Worm (Caenorhabditis elegans) whole organism, mixed stage, embryonic: Measurements from ENCODE around the gene glb-3.

ENCODE experiments used
- M03D4.4 ChIP-seq: sonication (generic microtip); optimal IDR thresholded peaks from 2 replicates; lab custom pipeline; 2017; ENCODE audit warnings: mild to moderate bottlenecking, missing genetic modification characterization, missing compliant biosample characterization
- blmp-1 ChIP-seq: fragments of 150-350 bp; optimal IDR thresholded peaks from 2 replicates; lab custom pipeline; 2014; ENCODE audit warnings: missing biosample characterization, missing genetic modification characterization
- ceh-39 ChIP-seq: fragments of 150-350 bp; optimal IDR thresholded peaks from 2 replicates; lab custom pipeline; 2014; ENCODE audit warnings: missing biosample characterization, missing genetic modification characterization
- ceh-43 ChIP-seq: fragments of 200-800 bp; sonication (Bioruptor generic); optimal IDR thresholded peaks from 2 replicates; lab custom pipeline; 2018; ENCODE audit warnings: mild to moderate bottlenecking, missing genetic modification characterization, moderate library complexity, missing compliant biosample characterization
- ceh-83 ChIP-seq: fragments of 200-800 bp; sonication (Bioruptor generic); optimal IDR thresholded peaks from 2 replicates; lab custom pipeline; 2018; ENCODE audit warnings: mild to moderate bottlenecking, missing genetic modification characterization, missing compliant biosample characterization
- ces-1 ChIP-seq: fragments of 150-350 bp; optimal IDR thresholded peaks from 2 replicates; lab custom pipeline; 2014; ENCODE audit warnings: missing biosample characterization, missing genetic modification reagents, missing genetic modification characterization
- cnd-1 ChIP-seq: fragments of 200-800 bp; sonication (Bioruptor generic); optimal IDR thresholded peaks from 2 replicates; lab custom pipeline; 2018; ENCODE audit warnings: mild to moderate bottlenecking, missing genetic modification characterization, missing compliant biosample characterization
- elt-1 ChIP-seq: sonication (generic microtip); optimal IDR thresholded peaks from 2 replicates; lab custom pipeline; 2017; ENCODE audit warnings: missing genetic modification characterization, mild to moderate bottlenecking, missing compliant biosample characterization, antibody characterized with exemption, moderate library complexity, borderline replicate concordance; ENCODE audit not compliant: insufficient read depth
- elt-3 ChIP-seq: fragments of 150-350 bp; optimal IDR thresholded peaks from 2 replicates; lab custom pipeline; 2014; ENCODE audit warnings: missing biosample characterization, missing genetic modification characterization
- flh-1 ChIP-seq: fragments of 200-800 bp; sonication (Bioruptor generic); optimal IDR thresholded peaks from 2 replicates; lab custom pipeline; 2018; ENCODE audit warnings: mild to moderate bottlenecking, missing genetic modification characterization, moderate library complexity, missing compliant biosample characterization
- ham-2 ChIP-seq: fragments of 200-800 bp; sonication (Bioruptor generic); optimal IDR thresholded peaks from 2 replicates; lab custom pipeline; 2018; ENCODE audit warnings: mild to moderate bottlenecking, missing genetic modification characterization, missing compliant biosample characterization
- hlh-1 ChIP-seq: fragments of 150-350 bp; optimal IDR thresholded peaks from 2 replicates; lab custom pipeline; 2014; ENCODE audit warnings: missing biosample characterization, missing genetic modification reagents, missing genetic modification characterization
- lsy-2 ChIP-seq: fragments of 150-350 bp; optimal IDR thresholded peaks from 2 replicates; lab custom pipeline; 2014; ENCODE audit warnings: missing biosample characterization, missing genetic modification characterization
- mab-5 ChIP-seq: fragments of 150-350 bp; optimal IDR thresholded peaks from 2 replicates; lab custom pipeline; 2014; ENCODE audit warnings: missing biosample characterization, missing genetic modification characterization
- mep-1 ChIP-seq: fragments of 150-350 bp; optimal IDR thresholded peaks from 2 replicates; lab custom pipeline; 2017; ENCODE audit warnings: missing biosample characterization, missing genetic modification reagents, missing genetic modification characterization, inconsistent platforms
- mls-2 ChIP-seq: sonication (generic microtip); optimal IDR thresholded peaks from 2 replicates; lab custom pipeline; 2016; ENCODE audit warnings: mild to moderate bottlenecking, missing genetic modification characterization, moderate library complexity, missing compliant biosample characterization
- nhr-2 ChIP-seq: fragments of 150-350 bp; optimal IDR thresholded peaks from 2 replicates; lab custom pipeline; 2014; ENCODE audit warnings: missing biosample characterization, missing genetic modification characterization
- nhr-28 ChIP-seq: fragments of 150-350 bp; optimal IDR thresholded peaks from 2 replicates; lab custom pipeline; 2014; ENCODE audit warnings: missing biosample characterization, missing genetic modification characterization
- nhr-76 ChIP-seq: sonication (generic microtip); optimal IDR thresholded peaks from 2 replicates; lab custom pipeline; 2017; ENCODE audit warnings: missing biosample characterization, missing genetic modification characterization
- pha-4 ChIP-seq: fragments of 150-350 bp; optimal IDR thresholded peaks from 2 replicates; lab custom pipeline; 2018; ENCODE audit warnings: missing biosample characterization, missing genetic modification reagents, missing genetic modification characterization
- sem-2 ChIP-seq: fragments of 200-800 bp; sonication (Bioruptor generic); optimal IDR thresholded peaks from 2 replicates; lab custom pipeline; 2018; ENCODE audit warnings: mild to moderate bottlenecking, missing genetic modification characterization, missing compliant biosample characterization
- snpc-4 ChIP-seq: fragments of 150-350 bp; optimal IDR thresholded peaks from 2 replicates; lab custom pipeline; 2014; ENCODE audit warnings: missing biosample characterization, missing genetic modification characterization
- sptf-1 ChIP-seq: sonication (generic microtip); optimal IDR thresholded peaks from 2 replicates; lab custom pipeline; 2017; ENCODE audit warnings: mild to moderate bottlenecking, missing genetic modification characterization, moderate library complexity, missing compliant biosample characterization
- tbx-8 ChIP-seq: fragments of 200-800 bp; sonication (Bioruptor generic); optimal IDR thresholded peaks from 2 replicates; lab custom pipeline; 2018; ENCODE audit warnings: mild to moderate bottlenecking, missing genetic modification characterization, moderate library complexity, missing compliant biosample characterization
- unc-120 ChIP-seq: sonication (generic microtip); optimal IDR thresholded peaks from 2 replicates; lab custom pipeline; 2017; ENCODE audit warnings: missing genetic modification characterization, missing compliant biosample characterization; ENCODE audit not compliant: poor library complexity, severe bottlenecking
- zip-8 ChIP-seq: fragments of 150-350 bp; optimal IDR thresholded peaks from 2 replicates; lab custom pipeline; 2014; ENCODE audit warnings: missing biosample characterization, missing genetic modification characterization
- ztf-11 ChIP-seq: fragments of 150-350 bp; optimal IDR thresholded peaks from 2 replicates; lab custom pipeline; 2014; ENCODE audit warnings: missing biosample characterization, missing genetic modification characterization

The glb-3 gene

ce11 chrV:11118179-11118725, 16.1 kb upstream of the glb-3 start:
- TF ChIP-seq ztf-11 (tag; lab: Kevin White, UChicago) (no peak), mls-2 (no peak), nhr-28 (tag; lab: Kevin White, UChicago) (no peak), nhr-2 (tag; lab: Kevin White, UChicago) (no peak), M03D4.4 (no peak), tbx-8 (GFP tag; lab: Kevin White, UChicago) (no peak), unc-120 (tag; lab: Kevin White, UChicago) (no peak), elt-1 (tag; lab: Kevin White, UChicago) (no peak), ceh-83 (GFP tag; lab: Kevin White, UChicago) (no peak)

ce11 chrV:11119294-11119755, 15.1 kb upstream of the glb-3 start, which contains the start of gene scb-1:
Gene scb-1, minus strand, starts transcription at chrV:11119705.
- no peak for TF ChIP-seq ham-2 (GFP tag; lab: Kevin White, UChicago)

- TF ChIP-seq mep-1 (tag; lab: Kevin White, UChicago), result peak; percentile 33
- TF ChIP-seq ces-1 (GFP tag; lab: Kevin White, UChicago), result peak; percentile 84
- TF ChIP-seq hlh-1 (tag; lab: Kevin White, UChicago), result peak; percentile 56
- TF ChIP-seq nhr-28 (tag; lab: Kevin White, UChicago), result no peak
- TF ChIP-seq unc-120 (tag; lab: Kevin White, UChicago), result no peak
- TF ChIP-seq lsy-2 (tag; lab: Kevin White, UChicago), result no peak
- TF ChIP-seq cnd-1 (tag; lab: Kevin White, UChicago), result no peak
- no peak for TF ChIP-seq snpc-4 (tag; lab: Kevin White, UChicago)
- TF ChIP-seq ztf-11 (tag; lab: Kevin White, UChicago), result no peak
- TF ChIP-seq sptf-1 (tag; lab: Kevin White, UChicago), result no peak
- no peak for TF ChIP-seq mab-5 (tag; lab: Kevin White, UChicago)
- no peak for TF ChIP-seq blmp-1
- TF ChIP-seq elt-1 (tag; lab: Kevin White, UChicago), result no peak
- TF ChIP-seq sem-2, result no peak
- no peak for TF ChIP-seq M03D4.4
These were observed 13.1 kb upstream of the glb-3 start for ce11 chrV:11121247-11121646.

- no peak for TF ChIP-seq M03D4.4
- TF ChIP-seq mls-2, result no peak
- TF ChIP-seq sptf-1 (tag; lab: Kevin White, UChicago), result no peak
- no peak for TF ChIP-seq ceh-43
- no peak for TF ChIP-seq ceh-39 (tag; lab: Kevin White, UChicago)
- no peak for TF ChIP-seq mep-1 (tag; lab: Kevin White, UChicago)
- no peak for TF ChIP-seq pha-4 (tag; lab: Kevin White, UChicago)
- TF ChIP-seq lsy-2 (tag; lab: Kevin White, UChicago), result no peak
- TF ChIP-seq, all 35 proteins: peak for 0
These were observed 11.9 kb upstream of the glb-3 start, which contains the start of gene mboa-2 for ce11 chrV:11122466-11122865. Gene mboa-2, minus strand, starts transcription at chrV:11122493.

ce11 chrV:11123817-11124337, 10.5 kb upstream of the glb-3 start, which contains the start of the genes atp-5 and lmtr-3:
Gene atp-5, minus strand, starts transcription at chrV:11123867.
Gene lmtr-3, plus strand, starts transcription at chrV:11124186.
- TF ChIP-seq sem-2 (no peak), mab-5 (tag; lab: Kevin White, UChicago) (no peak), flh-1 (GFP tag; lab: Kevin White, UChicago) (no peak), zip-8 (tag; lab: Kevin White, UChicago) (no peak), ztf-11 (tag; lab: Kevin White, UChicago) (no peak), cnd-1 (tag; lab: Kevin White, UChicago) (no peak), elt-1 (tag; lab: Kevin White, UChicago) (no peak), ceh-39 (tag; lab: Kevin White, UChicago) (peak; percentile 15), elt-3 (tag; lab: Kevin White, UChicago) (no peak), nhr-76 (tag; lab: Kevin White, UChicago) (no peak), hlh-1 (tag; lab: Kevin White, UChicago) (peak; percentile 8), mep-1 (tag; lab: Kevin White, UChicago) (peak; percentile 48), blmp-1 (no peak), sptf-1 (tag; lab: Kevin White, UChicago) (peak; percentile 12), lsy-2 (tag; lab: Kevin White, UChicago) (peak; percentile 33)
